Fruit fly (Drosophila melanogaster) whole organism, wandering third instar larva: Measurements from ENCODE around the gene Sfp24Bd.

Source experiments
- Myc ChIP-seq: fragments of >200 bp; optimal IDR thresholded peaks from 2 replicates; lab custom pipeline; 2017
- Rel ChIP-seq, 2 experiments: fragments of 200-800 bp; sonication (Bioruptor generic) in 1 of 2; optimal IDR thresholded peaks; 2 replicates in 1 of 2; 3 replicates in 1 of 2; lab custom pipeline; 2016 to 2019; ENCODE audit warnings: mild to moderate bottlenecking in 2 of 2, missing biosample characterization in 2 of 2, missing genetic modification characterization in 2 of 2, moderate library complexity in 1 of 2
- Sp1 ChIP-seq: fragments of 200-800 bp; sonication (Bioruptor generic); optimal IDR thresholded peaks from 3 replicates; lab custom pipeline; 2019; ENCODE audit warnings: missing biosample characterization, mild to moderate bottlenecking, missing genetic modification characterization, moderate library complexity
- dsf ChIP-seq: sonication (Bioruptor generic); optimal IDR thresholded peaks from 2 replicates; lab custom pipeline; 2016; ENCODE audit warnings: missing biosample characterization, missing genetic modification characterization, borderline replicate concordance
- foxo ChIP-seq, 2 experiments: fragments of 200-800 bp; sonication (Bioruptor generic); optimal IDR thresholded peaks; 2 replicates in 1 of 2; 3 replicates in 1 of 2; lab custom pipeline; 2016 to 2017; ENCODE audit warnings: missing biosample characterization in 2 of 2, missing genetic modification characterization in 2 of 2
- h ChIP-seq: fragments of 200-800 bp; sonication (Bioruptor generic); optimal IDR thresholded peaks from 3 replicates; lab custom pipeline; 2016; ENCODE audit warnings: missing biosample characterization, mild to moderate bottlenecking, missing genetic modification characterization
- psq ChIP-seq: fragments of 200-800 bp; sonication (Bioruptor generic); optimal IDR thresholded peaks from 3 replicates; lab custom pipeline; 2017; ENCODE audit warnings: missing biosample characterization, mild to moderate bottlenecking, missing genetic modification characterization, moderate library complexity
- sv ChIP-seq: fragments of 200-800 bp; sonication (Bioruptor generic); optimal IDR thresholded peaks from 3 replicates; lab custom pipeline; 2016; ENCODE audit warnings: missing biosample characterization, missing genetic modification characterization

Gene Sfp24Bd

dm6 chr2L:3621604-3622003 is 47.3 kb downstream of the Sfp24Bd start, which contains the start of gene CG15418:
Gene CG15418, minus strand, starts transcription at chr2L:3621704.
- TF ChIP-seq sv (GFP tag; lab: Kevin White, UChicago) (no peak), h (GFP tag; lab: Kevin White, UChicago) (no peak), psq (no peak), Sp1 (GFP tag; lab: Kevin White, UChicago) (no peak), dsf (GFP tag; lab: Kevin White, UChicago) (no peak)

dm6 chr2L:3618818-3619362 is 50.0 kb downstream of the Sfp24Bd start, which contains the start of gene Ugt36A1:
Gene Ugt36A1, plus strand, starts transcription at chr2L:3619097.
- TF ChIP-seq foxo (GFP tag; optimal IDR thresholded peaks at IDR 0.05; lab: Kevin White, UChicago): no peak
- TF ChIP-seq Rel (GFP tag; optimal IDR thresholded peaks at IDR 0.05; lab: Kevin White, UChicago): no peak
- peak; percentile 94 for TF ChIP-seq Rel (tag; optimal IDR thresholded peaks at IDR 0.05; lab: Kevin White, UChicago)
- TF ChIP-seq Myc (lab: Kevin White, UChicago): peak; percentile 72
